Fruit fly (Drosophila melanogaster) whole organism, embryonic: Measurements from ENCODE around the gene NimB5.

ENCODE experiments used
- BtbVII ChIP-seq: fragments of 200-800 bp; sonication (Bioruptor generic); optimal IDR thresholded peaks from 3 replicates; lab custom pipeline; 2017; ENCODE audit warnings: missing biosample characterization, mild to moderate bottlenecking, missing genetic modification characterization
- CG10462 ChIP-seq: fragments of 200-800 bp; sonication (Bioruptor generic); optimal IDR thresholded peaks from 2 replicates; lab custom pipeline; 2016; ENCODE audit warnings: missing biosample characterization, missing genetic modification characterization
- CG11247 ChIP-seq: fragments of 200-800 bp; sonication (Bioruptor generic); IDR thresholded peaks from 2 replicates; pipeline ENCODE4 v1.3.6; 2022; ENCODE audit warnings: missing biosample characterization, missing genetic modification characterization
- CG11504 ChIP-seq: fragments of 200-800 bp; sonication (Bioruptor generic); optimal IDR thresholded peaks from 3 replicates; lab custom pipeline; 2019; ENCODE audit warnings: missing biosample characterization, mild to moderate bottlenecking, missing genetic modification characterization, moderate library complexity
- CG11723 ChIP-seq: fragments of 200-800 bp; sonication (Bioruptor generic); optimal IDR thresholded peaks from 2 replicates; lab custom pipeline; 2017; ENCODE audit warnings: missing biosample characterization, mild to moderate bottlenecking, missing genetic modification characterization
- CG12071 ChIP-seq: fragments of 200-800 bp; sonication (Bioruptor generic); optimal IDR thresholded peaks from 3 replicates; lab custom pipeline; 2018; ENCODE audit warnings: missing biosample characterization, mild to moderate bottlenecking, missing genetic modification characterization
- CG12299 ChIP-seq: fragments of 200-800 bp; sonication (Bioruptor generic); optimal IDR thresholded peaks from 2 replicates; lab custom pipeline; 2018; ENCODE audit warnings: missing biosample characterization, mild to moderate bottlenecking, missing genetic modification characterization
- CG14441 ChIP-seq: fragments of 200-800 bp; sonication (Bioruptor generic); IDR thresholded peaks from 2 replicates; pipeline ENCODE4 v1.3.6; 2022; ENCODE audit warnings: missing biosample characterization, missing genetic modification characterization
- CG1603 ChIP-seq: fragments of 200-800 bp; sonication (Bioruptor generic); optimal IDR thresholded peaks from 2 replicates; lab custom pipeline; 2019; ENCODE audit warnings: missing biosample characterization, mild to moderate bottlenecking, missing genetic modification characterization, moderate library complexity
- CG16779 ChIP-seq: fragments of 200-800 bp; sonication (Bioruptor generic); IDR thresholded peaks from 2 replicates; pipeline ENCODE4 v1.3.6; 2022; ENCODE audit warnings: missing biosample characterization, missing genetic modification characterization
- CG16815 ChIP-seq: fragments of 200-800 bp; sonication (Bioruptor generic); optimal IDR thresholded peaks from 3 replicates; lab custom pipeline; 2017; ENCODE audit warnings: missing biosample characterization, mild to moderate bottlenecking, missing genetic modification characterization
- CG18262 ChIP-seq: fragments of 200-800 bp; optimal IDR thresholded peaks from 3 replicates; lab custom pipeline; 2019; ENCODE audit warnings: missing biosample characterization, mild to moderate bottlenecking, missing genetic modification characterization, moderate library complexity
- CG18599 ChIP-seq: fragments of 200-800 bp; sonication (Bioruptor generic); optimal IDR thresholded peaks from 3 replicates; lab custom pipeline; 2017; ENCODE audit warnings: missing biosample characterization, missing genetic modification characterization, mild to moderate bottlenecking, moderate library complexity, missing genetic modification reagents
- CG2199 ChIP-seq: fragments of 200-800 bp; sonication (Bioruptor generic); IDR thresholded peaks from 3 replicates; pipeline ENCODE4 v1.3.6; 2022; ENCODE audit warnings: missing biosample characterization, missing genetic modification characterization
- CG3407 ChIP-seq: fragments of 200-800 bp; sonication (Bioruptor generic); optimal IDR thresholded peaks from 2 replicates; lab custom pipeline; 2018; ENCODE audit warnings: missing biosample characterization, mild to moderate bottlenecking, missing genetic modification characterization
- CG6813 ChIP-seq: fragments of 200-800 bp; sonication (Bioruptor generic); optimal IDR thresholded peaks from 2 replicates; lab custom pipeline; 2017; ENCODE audit warnings: missing biosample characterization, missing genetic modification characterization, mild to moderate bottlenecking, moderate library complexity, missing genetic modification reagents
- CG7372 ChIP-seq: fragments of 200-800 bp; sonication (Bioruptor generic); IDR thresholded peaks from 2 replicates; pipeline ENCODE4 v1.3.6; 2022; ENCODE audit warnings: missing biosample characterization, missing genetic modification characterization
- CG7963 ChIP-seq: fragments of 200-800 bp; sonication (Bioruptor generic); IDR thresholded peaks from 3 replicates; pipeline ENCODE4 v1.3.6; 2022; ENCODE audit warnings: missing biosample characterization, missing genetic modification characterization; ENCODE audit not compliant: partially characterized antibody
- D19B ChIP-seq: fragments of 200-800 bp; sonication (Bioruptor generic); optimal IDR thresholded peaks from 2 replicates; lab custom pipeline; 2017; ENCODE audit warnings: missing biosample characterization, mild to moderate bottlenecking, missing genetic modification characterization
- Dbx ChIP-seq: fragments of 200-800 bp; sonication (Bioruptor generic); IDR thresholded peaks from 3 replicates; pipeline ENCODE4 v1.3.6; 2022; ENCODE audit warnings: missing biosample characterization, missing genetic modification characterization
- Doc3 ChIP-seq: fragments of 200-800 bp; sonication (Bioruptor generic); IDR thresholded peaks from 3 replicates; pipeline ENCODE4 v1.3.6; 2022; ENCODE audit warnings: missing biosample characterization, missing genetic modification characterization; ENCODE audit not compliant: partially characterized antibody
- HLHmδ ChIP-seq: fragments of 200-800 bp; sonication (Bioruptor generic); optimal IDR thresholded peaks from 2 replicates; lab custom pipeline; 2018; ENCODE audit warnings: missing biosample characterization, mild to moderate bottlenecking, missing genetic modification characterization, moderate library complexity
- Lpt ChIP-seq: fragments of >200 bp; optimal IDR thresholded peaks from 2 replicates; lab custom pipeline; 2018; ENCODE audit warnings: missing biosample characterization, missing genetic modification characterization
- Med ChIP-seq: fragments of 200-800 bp; sonication (Bioruptor generic); peaks from one replicate; lab custom pipeline; 2016; ENCODE audit warnings: missing biosample characterization, missing genetic modification characterization, mild to moderate bottlenecking, inconsistent platforms, moderate library complexity
- Nf-YB ChIP-seq: fragments of 200-800 bp; sonication (Bioruptor generic); optimal IDR thresholded peaks from 3 replicates; lab custom pipeline; 2019; ENCODE audit warnings: missing biosample characterization, mild to moderate bottlenecking, missing genetic modification characterization, moderate library complexity
- Optix ChIP-seq: fragments of 200-800 bp; sonication (Bioruptor generic); IDR thresholded peaks from 3 replicates; pipeline ENCODE4 v1.3.6; 2022; ENCODE audit warnings: missing biosample characterization, missing genetic modification characterization
- Pdp1 ChIP-seq, 2 experiments: fragments of 200-800 bp; sonication (Bioruptor generic); optimal IDR thresholded peaks; 3 replicates each; lab custom pipeline; 2016; ENCODE audit warnings: missing biosample characterization in 2 of 2, missing genetic modification characterization in 2 of 2, mild to moderate bottlenecking in 1 of 2, moderate library complexity in 1 of 2
- Side ChIP-seq: fragments of 200-800 bp; sonication (Bioruptor generic); optimal IDR thresholded peaks from 2 replicates; lab custom pipeline; 2016; ENCODE audit warnings: missing biosample characterization, missing genetic modification characterization
- abd-A ChIP-seq: fragments of 200-800 bp; sonication (Bioruptor generic); optimal IDR thresholded peaks from 3 replicates; lab custom pipeline; 2019; ENCODE audit warnings: missing biosample characterization, mild to moderate bottlenecking, missing genetic modification characterization, moderate library complexity
- aop ChIP-seq: fragments of 200-800 bp; sonication (Bioruptor generic); IDR thresholded peaks from 2 replicates; pipeline ENCODE4 v1.3.6; 2022; ENCODE audit warnings: missing biosample characterization, missing genetic modification characterization
- cad ChIP-seq: fragments of >200 bp; optimal IDR thresholded peaks from 2 replicates; lab custom pipeline; 2017; ENCODE audit warnings: missing biosample characterization, missing genetic modification characterization
- chinmo ChIP-seq: fragments of 200-800 bp; sonication (Bioruptor generic); IDR thresholded peaks from 4 replicates; pipeline ENCODE4 v1.3.6; 2022; ENCODE audit warnings: missing biosample characterization, missing genetic modification characterization; ENCODE audit not compliant: partially characterized antibody
- corto ChIP-seq: fragments of 200-800 bp; sonication (Bioruptor generic); optimal IDR thresholded peaks from 2 replicates; lab custom pipeline; 2016; ENCODE audit warnings: missing biosample characterization, mild to moderate bottlenecking, missing genetic modification characterization, moderate library complexity
- cwo ChIP-seq: fragments of 200-800 bp; sonication (Bioruptor generic); optimal IDR thresholded peaks from 3 replicates; lab custom pipeline; 2017; ENCODE audit warnings: missing biosample characterization, missing genetic modification characterization, mild to moderate bottlenecking, moderate library complexity, missing genetic modification reagents
- danr ChIP-seq: fragments of 200-800 bp; sonication (Bioruptor generic); IDR thresholded peaks from 2 replicates; pipeline ENCODE4 v1.3.6; 2022; ENCODE audit warnings: missing biosample characterization, missing genetic modification characterization
- exex ChIP-seq: fragments of 200-800 bp; sonication (Bioruptor generic); optimal IDR thresholded peaks from 4 replicates; lab custom pipeline; 2018; ENCODE audit warnings: missing biosample characterization, mild to moderate bottlenecking, missing genetic modification characterization, moderate library complexity
- fd102C ChIP-seq: fragments of 200-800 bp; sonication (Bioruptor generic); optimal IDR thresholded peaks from 2 replicates; lab custom pipeline; 2018; ENCODE audit warnings: missing biosample characterization, mild to moderate bottlenecking, missing genetic modification characterization, moderate library complexity
- fu2 ChIP-seq: fragments of 200-800 bp; sonication (Bioruptor generic); optimal IDR thresholded peaks from 2 replicates; lab custom pipeline; 2016; ENCODE audit warnings: missing biosample characterization, missing genetic modification characterization
- grn ChIP-seq: fragments of 200-800 bp; sonication (Bioruptor generic); optimal IDR thresholded peaks from 3 replicates; lab custom pipeline; 2017; ENCODE audit warnings: missing biosample characterization, missing genetic modification characterization
- lilli ChIP-seq: fragments of 200-800 bp; sonication (Bioruptor generic); optimal IDR thresholded peaks from 3 replicates; lab custom pipeline; 2016; ENCODE audit warnings: missing biosample characterization, missing genetic modification characterization
- peb ChIP-seq: fragments of 200-800 bp; sonication (Bioruptor generic); IDR thresholded peaks from 2 replicates; pipeline ENCODE4 v1.3.6; 2022; ENCODE audit warnings: missing biosample characterization, missing genetic modification characterization
- prd ChIP-seq, 3 experiments: fragments of >200 bp in 2 of 3; fragments of 200-800 bp in 1 of 3; sonication (Bioruptor generic) in 1 of 3; optimal IDR thresholded peaks in 2 of 3; IDR thresholded peaks in 1 of 3; 2 replicates in 2 of 3; 3 replicates in 1 of 3; pipeline versions ENCODE4 v1.3.6 to Lab custom; 2017 to 2022; ENCODE audit warnings: missing biosample characterization in 1 of 3, missing genetic modification characterization in 1 of 3
- ro ChIP-seq: fragments of 200-800 bp; sonication (Bioruptor generic); IDR thresholded peaks from 2 replicates; pipeline ENCODE4 v1.3.6; 2022; ENCODE audit warnings: missing biosample characterization, missing genetic modification characterization
- sd ChIP-seq: fragments of 200-800 bp; sonication (Bioruptor generic); optimal IDR thresholded peaks from 3 replicates; lab custom pipeline; 2018; ENCODE audit warnings: missing biosample characterization, mild to moderate bottlenecking, missing genetic modification characterization, moderate library complexity
- sim ChIP-seq: fragments of 200-800 bp; sonication (Bioruptor generic); IDR thresholded peaks from 2 replicates; pipeline ENCODE4 v1.3.6; 2022; ENCODE audit warnings: missing biosample characterization, missing genetic modification characterization
- sug ChIP-seq: fragments of 200-800 bp; optimal IDR thresholded peaks from 2 replicates; lab custom pipeline; 2019; ENCODE audit warnings: missing biosample characterization, mild to moderate bottlenecking, missing genetic modification characterization, moderate library complexity
- tna ChIP-seq: fragments of 200-800 bp; sonication (Bioruptor generic); IDR thresholded peaks from 2 replicates; pipeline ENCODE4 v1.3.6; 2022; ENCODE audit warnings: missing biosample characterization, missing genetic modification characterization; ENCODE audit not compliant: partially characterized antibody
- vfl ChIP-seq: fragments of 200-800 bp; sonication (Bioruptor generic); optimal IDR thresholded peaks from 2 replicates; lab custom pipeline; 2016; ENCODE audit warnings: missing biosample characterization, missing genetic modification characterization
- vnd ChIP-seq: fragments of 200-800 bp; sonication (Bioruptor generic); IDR thresholded peaks from 3 replicates; pipeline ENCODE4 v1.3.6; 2022; ENCODE audit warnings: missing biosample characterization, missing genetic modification characterization; ENCODE audit not compliant: partially characterized antibody

Gene NimB5

DNA sequence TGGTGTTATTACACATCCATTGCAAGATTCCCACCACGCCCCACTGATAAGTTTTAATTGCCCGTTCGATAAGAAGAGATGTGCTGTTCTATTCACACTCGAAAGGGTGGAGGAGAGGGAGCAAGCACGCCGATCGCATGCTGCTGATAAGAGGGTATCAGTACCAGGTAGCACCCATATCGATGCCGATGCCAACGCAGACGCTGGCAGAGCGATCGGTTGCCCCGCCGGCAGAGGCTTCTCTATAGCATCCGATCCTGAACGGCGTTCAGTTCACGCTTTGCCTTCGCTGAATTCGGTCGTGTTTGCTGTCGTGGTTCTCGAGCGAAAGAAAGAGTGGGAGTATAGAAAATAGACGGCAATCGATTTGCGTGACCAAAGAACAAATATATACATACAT is 43.5 kb downstream of the NimB5 start (continued):
- TF ChIP-seq CG14441 (GFP tag; lab: Robert Waterston, UW) (0 out of 2 replicates have a peak, but pooled peaks have one; percentile 7), CG18262 (no peak), prd (optimal IDR thresholded peaks at IDR 0.05; lab: Kevin White, UChicago) (no peak), prd (GFP tag; IDR thresholded peaks at IDR 0.05; lab: Robert Waterston, UW) (no peak), Side (no peak), Optix (no peak), danr (GFP tag; lab: Robert Waterston, UW) (no peak), D19B (GFP tag; lab: Kevin White, UChicago) (peak; percentile 18), grn (GFP tag; lab: Kevin White, UChicago) (peak; percentile 98), corto (GFP tag; lab: Kevin White, UChicago) (no peak), CG16779 (GFP tag; lab: Robert Waterston, UW) (no peak), peb (GFP tag; lab: Robert Waterston, UW) (no peak), cwo (peak; percentile 89), aop (GFP tag; lab: Robert Waterston, UW) (no peak)

- no peak for TF ChIP-seq tna (GFP tag; lab: Robert Waterston, UW)
- TF ChIP-seq Dbx (GFP tag; lab: Robert Waterston, UW) = no peak
- TF ChIP-seq fu2 (GFP tag; lab: Kevin White, UChicago) = no peak
- TF ChIP-seq Med = no peak
- peak; percentile 48 for TF ChIP-seq sug (tag; lab: Kevin White, UChicago)
- peak; percentile 2 for TF ChIP-seq CG18599
- TF ChIP-seq CG2199 = no peak
- TF ChIP-seq Doc3 (GFP tag; lab: Robert Waterston, UW) = no peak
- TF ChIP-seq exex (tag; lab: Kevin White, UChicago) = peak; percentile 90
- TF ChIP-seq chinmo (GFP tag; lab: Robert Waterston, UW) = 0 out of 4 replicates have a peak, but pooled peaks have one; percentile 23
- TF ChIP-seq CG1603 (tag; lab: Kevin White, UChicago) = no peak
- TF ChIP-seq CG12299 (tag; lab: Kevin White, UChicago) = no peak
- no peak for TF ChIP-seq cad (GFP tag; lab: Kevin White, UChicago)
- TF ChIP-seq CG11504 (tag; lab: Kevin White, UChicago) = no peak
- TF ChIP-seq CG12071 (GFP tag; lab: Kevin White, UChicago) = no peak
- TF ChIP-seq CG3407 (GFP tag; lab: Kevin White, UChicago) = no peak
- no peak for TF ChIP-seq CG14441 (GFP tag; lab: Robert Waterston, UW)
- no peak for TF ChIP-seq vfl (GFP tag; lab: Kevin White, UChicago)
- no peak for TF ChIP-seq CG11247 (GFP tag; lab: Robert Waterston, UW)
- no peak for TF ChIP-seq fd102C (GFP tag; lab: Kevin White, UChicago)
- no peak for TF ChIP-seq sim (GFP tag; lab: Robert Waterston, UW)
- TF ChIP-seq Nf-YB (GFP tag; lab: Kevin White, UChicago) = no peak
- no peak for TF ChIP-seq abd-A
- no peak for TF ChIP-seq CG10462 (GFP tag; lab: Kevin White, UChicago)
- no peak for TF ChIP-seq BtbVII (GFP tag; lab: Kevin White, UChicago)
- TF ChIP-seq Pdp1 (GFP tag; optimal IDR thresholded peaks at IDR 0.05; lab: Kevin White, UChicago) = peak in 1 of 2 experiments; percentile 58
- peak; percentile 86 for TF ChIP-seq sd
- no peak for TF ChIP-seq lilli (GFP tag; lab: Kevin White, UChicago)
- no peak for TF ChIP-seq Lpt (GFP tag; lab: Kevin White, UChicago)
- TF ChIP-seq CG7372 (GFP tag; lab: Robert Waterston, UW) = no peak
- TF ChIP-seq CG6813 (GFP tag; lab: Kevin White, UChicago) = no peak
- TF ChIP-seq ro (GFP tag; lab: Robert Waterston, UW) = no peak
- no peak for TF ChIP-seq Side
- TF ChIP-seq CG16815 (GFP tag; lab: Kevin White, UChicago) = no peak
- no peak for TF ChIP-seq CG11723
- TF ChIP-seq vnd = no peak
- TF ChIP-seq CG7963 (GFP tag; lab: Robert Waterston, UW) = no peak
- no peak for TF ChIP-seq HLHmδ (GFP tag; lab: Kevin White, UChicago)
Observed at dm6 chr2L:14015109-14015508, 45.1 kb downstream of the NimB5 start.
